Fruit fly (Drosophila melanogaster) whole organism, embryonic: ENCODE data around the gene CG4074.
A peak's percentile ranks its signal among the peaks of the same experiment; 100 is the strongest.

Experiments
- Abd-B ChIP-seq: fragments of 200-800 bp; sonication (Bioruptor generic); optimal IDR thresholded peaks from 2 replicates; lab custom pipeline; 2018; ENCODE audit warnings: missing biosample characterization, mild to moderate bottlenecking, missing genetic modification characterization, moderate library complexity
- CG1024 ChIP-seq: fragments of 200-800 bp; sonication (Bioruptor generic); IDR thresholded peaks from 2 replicates; pipeline ENCODE4 v1.3.6; 2022; ENCODE audit warnings: missing biosample characterization, missing genetic modification characterization
- CG12219 ChIP-seq: fragments of 200-800 bp; sonication (Bioruptor generic); optimal IDR thresholded peaks from 3 replicates; lab custom pipeline; 2018; ENCODE audit warnings: missing biosample characterization, mild to moderate bottlenecking, missing genetic modification characterization
- CG13287 ChIP-seq: fragments of 200-800 bp; sonication (Bioruptor generic); IDR thresholded peaks from 2 replicates; pipeline ENCODE4 v1.3.6; 2022; ENCODE audit warnings: missing biosample characterization, missing genetic modification characterization; ENCODE audit not compliant: partially characterized antibody
- CG13296 ChIP-seq: fragments of 200-800 bp; sonication (Bioruptor generic); optimal IDR thresholded peaks from 3 replicates; lab custom pipeline; 2018; ENCODE audit warnings: missing biosample characterization, mild to moderate bottlenecking, missing genetic modification characterization
- CG14965 ChIP-seq: fragments of 200-800 bp; sonication (Bioruptor generic); optimal IDR thresholded peaks from 2 replicates; lab custom pipeline; 2016; ENCODE audit warnings: missing biosample characterization, missing genetic modification characterization, borderline replicate concordance
- CG1602 ChIP-seq: fragments of 200-800 bp; sonication (Bioruptor generic); optimal IDR thresholded peaks from 3 replicates; lab custom pipeline; 2016; ENCODE audit warnings: missing biosample characterization, missing genetic modification characterization
- CG1603 ChIP-seq: fragments of 200-800 bp; sonication (Bioruptor generic); optimal IDR thresholded peaks from 2 replicates; lab custom pipeline; 2019; ENCODE audit warnings: missing biosample characterization, mild to moderate bottlenecking, missing genetic modification characterization, moderate library complexity
- CG16813 ChIP-seq: fragments of 200-800 bp; sonication (Bioruptor generic); IDR thresholded peaks from 3 replicates; pipeline ENCODE4 v1.3.6; 2022; ENCODE audit warnings: missing biosample characterization, missing genetic modification characterization; ENCODE audit not compliant: partially characterized antibody
- CG17385 ChIP-seq: fragments of 200-800 bp; sonication (Bioruptor generic); optimal IDR thresholded peaks from 3 replicates; lab custom pipeline; 2018; ENCODE audit warnings: missing biosample characterization, mild to moderate bottlenecking, missing genetic modification characterization
- CG2120 ChIP-seq: fragments of 200-800 bp; sonication (Bioruptor generic); optimal IDR thresholded peaks from 3 replicates; lab custom pipeline; 2016; ENCODE audit warnings: missing biosample characterization, missing genetic modification characterization
- CG4707 ChIP-seq: fragments of 200-800 bp; sonication (Bioruptor generic); optimal IDR thresholded peaks from 2 replicates; lab custom pipeline; 2018; ENCODE audit warnings: missing biosample characterization, mild to moderate bottlenecking, missing genetic modification characterization, moderate library complexity
- CG4854 ChIP-seq: fragments of 200-800 bp; sonication (Bioruptor generic); optimal IDR thresholded peaks from 2 replicates; lab custom pipeline; 2016; ENCODE audit warnings: missing biosample characterization, missing genetic modification characterization, inconsistent platforms
- CG5180 ChIP-seq: fragments of 200-800 bp; sonication (Bioruptor generic); optimal IDR thresholded peaks from 3 replicates; lab custom pipeline; 2017; ENCODE audit warnings: missing biosample characterization, missing genetic modification characterization, mild to moderate bottlenecking, moderate library complexity, missing genetic modification reagents
- CG6254 ChIP-seq: fragments of 200-800 bp; sonication (Bioruptor generic); optimal IDR thresholded peaks from 3 replicates; lab custom pipeline; 2017; ENCODE audit warnings: mild to moderate bottlenecking, missing biosample characterization, missing genetic modification reagents, missing genetic modification characterization
- CG6689 ChIP-seq: fragments of 200-800 bp; sonication (Bioruptor generic); IDR thresholded peaks from 2 replicates; pipeline ENCODE4 v1.3.6; 2022; ENCODE audit warnings: missing biosample characterization, missing genetic modification characterization
- CG8290 ChIP-seq, 3 experiments: fragments of 200-800 bp; sonication (Bioruptor generic); optimal IDR thresholded peaks; 2 replicates each; lab custom pipeline; 2016 to 2019; ENCODE audit warnings: missing biosample characterization in 3 of 3, missing genetic modification characterization in 3 of 3, mild to moderate bottlenecking in 2 of 3, moderate library complexity in 1 of 3
- CoRest ChIP-seq: fragments of 200-800 bp; sonication (Bioruptor generic); optimal IDR thresholded peaks from 3 replicates; lab custom pipeline; 2018; ENCODE audit warnings: missing biosample characterization, mild to moderate bottlenecking, missing genetic modification characterization, moderate library complexity
- Deaf1 ChIP-seq: fragments of 200-800 bp; optimal IDR thresholded peaks from 3 replicates; lab custom pipeline; 2019; ENCODE audit warnings: missing biosample characterization, mild to moderate bottlenecking, missing genetic modification characterization, moderate library complexity
- Fer1 ChIP-seq: fragments of 200-800 bp; sonication (Bioruptor generic); optimal IDR thresholded peaks from 2 replicates; lab custom pipeline; 2017; ENCODE audit warnings: missing biosample characterization, mild to moderate bottlenecking, missing genetic modification characterization
- GATAe ChIP-seq: fragments of 200-800 bp; sonication (Bioruptor generic); conservative IDR thresholded peaks from 2 replicates; pipeline ENCODE4 v1.3.6; 2022; ENCODE audit warnings: missing biosample characterization, missing genetic modification characterization
- HLH3B ChIP-seq: fragments of 200-800 bp; sonication (Bioruptor generic); IDR thresholded peaks from 2 replicates; pipeline ENCODE4 v1.3.6; 2022; ENCODE audit warnings: missing biosample characterization, missing genetic modification characterization
- Jarid2 ChIP-seq: fragments of 200-800 bp; sonication (Bioruptor generic); optimal IDR thresholded peaks from 3 replicates; lab custom pipeline; 2017; ENCODE audit warnings: mild to moderate bottlenecking, missing biosample characterization, missing genetic modification reagents, missing genetic modification characterization
- Nf-YB ChIP-seq: fragments of 200-800 bp; sonication (Bioruptor generic); optimal IDR thresholded peaks from 3 replicates; lab custom pipeline; 2019; ENCODE audit warnings: missing biosample characterization, mild to moderate bottlenecking, missing genetic modification characterization, moderate library complexity
- Ptx1 ChIP-seq: fragments of 200-800 bp; sonication (Bioruptor generic); IDR thresholded peaks from 2 replicates; pipeline ENCODE4 v1.3.6; 2022; ENCODE audit warnings: missing biosample characterization, missing genetic modification characterization
- al ChIP-seq: fragments of 200-800 bp; sonication (Bioruptor generic); IDR thresholded peaks from 2 replicates; pipeline ENCODE4 v1.3.6; 2022; ENCODE audit warnings: missing biosample characterization, missing genetic modification characterization
- aop ChIP-seq: fragments of 200-800 bp; sonication (Bioruptor generic); IDR thresholded peaks from 2 replicates; pipeline ENCODE4 v1.3.6; 2022; ENCODE audit warnings: missing biosample characterization, missing genetic modification characterization
- croc ChIP-seq: fragments of 200-800 bp; sonication (Bioruptor generic); conservative IDR thresholded peaks from 3 replicates; pipeline ENCODE4 v1.3.6; 2022; ENCODE audit warnings: missing biosample characterization, missing genetic modification characterization
- dan ChIP-seq: fragments of 200-800 bp; sonication (Bioruptor generic); IDR thresholded peaks from 2 replicates; pipeline ENCODE4 v1.3.6; 2022; ENCODE audit warnings: missing biosample characterization, missing genetic modification characterization
- dmrt11E ChIP-seq: fragments of 200-800 bp; sonication (Bioruptor generic); optimal IDR thresholded peaks from 3 replicates; lab custom pipeline; 2018; ENCODE audit warnings: missing biosample characterization, mild to moderate bottlenecking, missing genetic modification characterization, moderate library complexity
- emc ChIP-seq: fragments of 200-800 bp; sonication (Bioruptor generic); optimal IDR thresholded peaks from 2 replicates; lab custom pipeline; 2016; ENCODE audit warnings: missing biosample characterization, missing genetic modification characterization
- en ChIP-seq: fragments of 200-800 bp; sonication (Bioruptor generic); optimal IDR thresholded peaks from 2 replicates; lab custom pipeline; 2016; ENCODE audit warnings: missing biosample characterization, missing genetic modification characterization
- eve ChIP-seq, 2 experiments: fragments of >200 bp; optimal IDR thresholded peaks; 2 replicates each; lab custom pipeline; 2017; ENCODE audit warnings: missing biosample characterization in 2 of 2, missing genetic modification characterization in 2 of 2
- fu2 ChIP-seq: fragments of 200-800 bp; sonication (Bioruptor generic); optimal IDR thresholded peaks from 2 replicates; lab custom pipeline; 2016; ENCODE audit warnings: missing biosample characterization, missing genetic modification characterization
- jigr1 ChIP-seq: fragments of 200-800 bp; sonication (Bioruptor generic); IDR thresholded peaks from 3 replicates; pipeline ENCODE4 v1.3.6; 2022; ENCODE audit warnings: missing biosample characterization, missing genetic modification characterization
- lbe ChIP-seq: fragments of 200-800 bp; sonication (Bioruptor generic); optimal IDR thresholded peaks from 2 replicates; lab custom pipeline; 2016; ENCODE audit warnings: missing biosample characterization, mild to moderate bottlenecking, missing genetic modification characterization
- mam ChIP-seq: fragments of 200-800 bp; sonication (Bioruptor generic); optimal IDR thresholded peaks from 3 replicates; lab custom pipeline; 2016; ENCODE audit warnings: missing biosample characterization, missing genetic modification characterization
- nau ChIP-seq: fragments of 200-800 bp; sonication (Bioruptor generic); optimal IDR thresholded peaks from 3 replicates; lab custom pipeline; 2017; ENCODE audit warnings: missing biosample characterization, mild to moderate bottlenecking, missing genetic modification characterization, missing genetic modification reagents
- pfk ChIP-seq: fragments of 200-800 bp; sonication (Bioruptor generic); optimal IDR thresholded peaks from 2 replicates; lab custom pipeline; 2018; ENCODE audit warnings: missing biosample characterization, mild to moderate bottlenecking, missing genetic modification characterization, moderate library complexity
- sd ChIP-seq: fragments of 200-800 bp; sonication (Bioruptor generic); optimal IDR thresholded peaks from 3 replicates; lab custom pipeline; 2018; ENCODE audit warnings: missing biosample characterization, mild to moderate bottlenecking, missing genetic modification characterization, moderate library complexity
- sr ChIP-seq: fragments of 200-800 bp; sonication (Bioruptor generic); IDR thresholded peaks from 3 replicates; pipeline ENCODE4 v1.3.6; 2022; ENCODE audit warnings: missing biosample characterization, missing genetic modification characterization
- sug ChIP-seq: fragments of 200-800 bp; optimal IDR thresholded peaks from 2 replicates; lab custom pipeline; 2019; ENCODE audit warnings: missing biosample characterization, mild to moderate bottlenecking, missing genetic modification characterization, moderate library complexity
- tx ChIP-seq: fragments of 200-800 bp; sonication (Bioruptor generic); optimal IDR thresholded peaks from 2 replicates; lab custom pipeline; 2016; ENCODE audit warnings: missing biosample characterization, missing genetic modification characterization
- vvl ChIP-seq: fragments of 200-800 bp; sonication (Bioruptor generic); IDR thresholded peaks from 2 replicates; pipeline ENCODE4 v1.3.6; 2022; ENCODE audit warnings: missing biosample characterization, missing genetic modification characterization
- wek ChIP-seq: fragments of 200-800 bp; sonication (Bioruptor generic); optimal IDR thresholded peaks from 3 replicates; lab custom pipeline; 2018; ENCODE audit warnings: missing biosample characterization, mild to moderate bottlenecking, missing genetic modification characterization, moderate library complexity
- zen2 ChIP-seq: fragments of 200-800 bp; sonication (Bioruptor generic); IDR thresholded peaks from 3 replicates; pipeline ENCODE4 v1.3.6; 2022; ENCODE audit warnings: missing biosample characterization, missing genetic modification characterization; ENCODE audit not compliant: partially characterized antibody
- zfh1 ChIP-seq: fragments of 200-800 bp; sonication (Bioruptor generic); IDR thresholded peaks from 3 replicates; pipeline ENCODE4 v1.3.6; 2022; ENCODE audit warnings: missing biosample characterization, missing genetic modification characterization

CG4074 gene

DNA sequence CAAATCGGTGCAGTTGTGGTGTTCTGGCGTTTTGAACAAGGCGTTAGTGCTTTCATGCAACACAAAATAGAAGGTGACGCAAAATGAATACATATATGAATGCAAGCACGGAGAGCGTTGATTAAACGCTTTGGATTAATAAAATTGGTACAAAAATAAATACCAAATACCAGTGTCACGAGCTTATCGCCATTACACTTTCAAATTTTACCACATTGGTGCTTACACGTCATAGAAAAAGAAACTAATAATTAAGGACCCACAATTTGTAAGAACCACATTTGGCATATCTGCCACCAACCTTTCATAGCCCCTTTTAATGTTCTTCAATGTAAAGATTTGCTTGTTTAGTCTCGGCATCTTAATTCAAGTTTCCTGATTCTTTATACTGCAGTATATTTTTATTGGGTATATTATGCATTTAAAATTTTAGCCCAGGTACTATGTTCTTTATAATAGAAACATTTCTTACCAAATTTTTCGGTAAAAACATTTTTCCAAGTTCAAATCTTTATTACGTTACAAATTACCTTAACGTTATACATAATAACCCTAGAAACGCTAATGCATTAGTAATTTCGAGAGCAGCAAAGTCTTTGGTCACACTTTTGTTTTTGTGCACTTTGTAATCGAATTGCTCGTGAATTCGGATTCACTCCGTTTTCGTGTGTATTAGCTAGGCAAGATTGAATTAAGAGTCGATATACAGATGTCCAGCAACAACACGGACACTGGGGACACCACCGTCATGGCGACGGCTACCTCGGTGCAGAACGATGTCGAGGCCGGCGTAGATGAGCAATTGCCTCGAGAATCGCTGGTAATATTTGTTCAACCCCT is 9.1 kb upstream of the CG4074 start, which contains the start of the genes Pex16 and Pex14 (continued):
- TF ChIP-seq en (GFP tag; lab: Kevin White, UChicago): peak; percentile 35
- no peak for TF ChIP-seq CG5180 (GFP tag; lab: Kevin White, UChicago)
- TF ChIP-seq GATAe (GFP tag; lab: Robert Waterston, UW): peak; percentile 47; the same call in 1 of the 2 replicates
- peak; percentile 60 for TF ChIP-seq dmrt11E
- no peak for TF ChIP-seq CG6254
- TF ChIP-seq Fer1: peak; percentile 15
- no peak for TF ChIP-seq Jarid2 (GFP tag; lab: Kevin White, UChicago)
- peak; percentile 69 for TF ChIP-seq fu2 (GFP tag; lab: Kevin White, UChicago)
- TF ChIP-seq sr (GFP tag; lab: Robert Waterston, UW): peak; percentile 22; the same call in 1 of the 3 replicates
- 0 out of 2 replicates have a peak, but pooled peaks have one; percentile 36 for TF ChIP-seq dan
- peak; percentile 85 for TF ChIP-seq CG2120 (GFP tag; lab: Kevin White, UChicago)
- peak; percentile 45 for TF ChIP-seq CG13296
- no peak for TF ChIP-seq CG14965
- peak; percentile 79 for TF ChIP-seq Abd-B (GFP tag; lab: Kevin White, UChicago)
- TF ChIP-seq al (GFP tag; lab: Robert Waterston, UW): peak; percentile 40; the same call in 1 of the 2 replicates
- TF ChIP-seq vvl: peak; percentile 78; the same call in 1 of the 2 replicates
- TF ChIP-seq mam (GFP tag; lab: Kevin White, UChicago): peak; percentile 87
- TF ChIP-seq jigr1 (GFP tag; lab: Robert Waterston, UW): no peak
- no peak for TF ChIP-seq Deaf1 (tag; lab: Kevin White, UChicago)
- no peak for TF ChIP-seq pfk (GFP tag; lab: Kevin White, UChicago)
- peak; percentile 77 for TF ChIP-seq CG1602
- TF ChIP-seq CG17385 (GFP tag; lab: Kevin White, UChicago): peak; percentile 30
- no peak for TF ChIP-seq CG16813 (GFP tag; lab: Robert Waterston, UW)
- TF ChIP-seq CG1603 (tag; lab: Kevin White, UChicago): peak; percentile 66
- TF ChIP-seq CG4707: peak; percentile 2
- peak; percentile 46; the same call in 1 of the 2 replicates for TF ChIP-seq CG1024 (GFP tag; lab: Robert Waterston, UW)
- peak; percentile 26 for TF ChIP-seq CG12219 (GFP tag; lab: Kevin White, UChicago)
- peak; percentile 27 for TF ChIP-seq Nf-YB (GFP tag; lab: Kevin White, UChicago)
- TF ChIP-seq sd (tag; lab: Kevin White, UChicago): no peak
- TF ChIP-seq sug (tag; lab: Kevin White, UChicago): peak; percentile 53
- TF ChIP-seq CG6689 (GFP tag; lab: Robert Waterston, UW): peak; percentile 99
- peak; percentile 68 for TF ChIP-seq emc (GFP tag; lab: Kevin White, UChicago)
- TF ChIP-seq zfh1 (GFP tag; lab: Robert Waterston, UW): peak; percentile 74; the same call in 2 of the 3 replicates
- peak; percentile 78 for TF ChIP-seq Ptx1 (GFP tag; lab: Robert Waterston, UW)
- no peak for TF ChIP-seq zen2
- TF ChIP-seq croc (GFP tag; lab: Robert Waterston, UW): peak; percentile 38; the same call in 1 of the 3 replicates
- peak; percentile 30 for TF ChIP-seq wek (GFP tag; lab: Kevin White, UChicago)
- peak; percentile 14 for TF ChIP-seq CG8290 (GFP tag; optimal IDR thresholded peaks at IDR 0.05; lab: Kevin White, UChicago)
- peak in 1 of 2 experiments; percentile 85 for TF ChIP-seq CG8290 (tag; optimal IDR thresholded peaks at IDR 0.05; lab: Kevin White, UChicago)
- TF ChIP-seq HLH3B (GFP tag; lab: Robert Waterston, UW): peak; percentile 70
- TF ChIP-seq aop (GFP tag; lab: Robert Waterston, UW): no peak
- TF ChIP-seq nau (GFP tag; lab: Kevin White, UChicago): no peak
- TF ChIP-seq CG13287 (GFP tag; lab: Robert Waterston, UW): no peak
- peak; percentile 38 for TF ChIP-seq CG4854
- TF ChIP-seq eve (GFP tag; optimal IDR thresholded peaks at IDR 0.05; lab: Kevin White, UChicago): no peak
- peak; percentile 73 for TF ChIP-seq tx
- peak; percentile 79 for TF ChIP-seq CoRest (tag; lab: Kevin White, UChicago)
- TF ChIP-seq lbe: no peak
